Worm (Caenorhabditis elegans) whole organism, young adult: ENCODE measurements around the gene psme-3.

Source experiments
- B0019.2 ChIP-seq: fragments of 200-800 bp; sonication (Bioruptor generic); conservative IDR thresholded peaks from 2 replicates; pipeline ENCODE4 v1.3.6; 2022; ENCODE audit warnings: missing genetic modification reagents, missing genetic modification characterization, missing compliant biosample characterization
- B0261.1 ChIP-seq: sonication (generic microtip); optimal IDR thresholded peaks from 2 replicates; lab custom pipeline; 2016; ENCODE audit warnings: mild to moderate bottlenecking, missing genetic modification characterization, moderate library complexity, missing compliant biosample characterization
- B0336.3 ChIP-seq: fragments of 200-800 bp; sonication (Bioruptor generic); IDR thresholded peaks from 2 replicates; pipeline ENCODE4 v1.3.6; 2022; ENCODE audit warnings: missing genetic modification characterization, missing compliant biosample characterization
- D2030.7 ChIP-seq: fragments of 200-800 bp; sonication (Bioruptor generic); IDR thresholded peaks from 2 replicates; pipeline ENCODE4 v1.3.6; 2022; ENCODE audit warnings: missing genetic modification reagents, missing genetic modification characterization, missing compliant biosample characterization
- F23B12.7 ChIP-seq: sonication (generic microtip); optimal IDR thresholded peaks from 2 replicates; lab custom pipeline; 2017; ENCODE audit warnings: missing genetic modification characterization, mild to moderate bottlenecking, missing compliant biosample characterization, antibody characterized with exemption, moderate library complexity; ENCODE audit not compliant: insufficient read depth
- F33H1.4 ChIP-seq: fragments of 200-800 bp; sonication (Bioruptor generic); IDR thresholded peaks from 2 replicates; pipeline ENCODE4 v1.3.6; 2022; ENCODE audit warnings: missing genetic modification reagents, missing genetic modification characterization, missing compliant biosample characterization
- F49E8.2 ChIP-seq: sonication (generic microtip); optimal IDR thresholded peaks from 3 replicates; lab custom pipeline; 2017; ENCODE audit warnings: missing genetic modification characterization, mild to moderate bottlenecking, missing compliant biosample characterization, antibody characterized with exemption, moderate library complexity; ENCODE audit not compliant: insufficient read depth
- F57A8.1 ChIP-seq: fragments of 200-800 bp; sonication (Bioruptor generic); optimal IDR thresholded peaks from 2 replicates; lab custom pipeline; 2018; ENCODE audit warnings: mild to moderate bottlenecking, missing genetic modification characterization, moderate library complexity, missing compliant biosample characterization
- Y53F4B.3 ChIP-seq: fragments of 200-800 bp; sonication (Bioruptor generic); IDR thresholded peaks from 2 replicates; pipeline ENCODE4 v1.3.6; 2022; ENCODE audit warnings: missing genetic modification reagents, missing genetic modification characterization, missing compliant biosample characterization
- Y56A3A.18 ChIP-seq: fragments of 200-800 bp; sonication (Bioruptor generic); IDR thresholded peaks from 2 replicates; pipeline ENCODE4 v1.3.6; 2022; ENCODE audit warnings: missing genetic modification reagents, missing genetic modification characterization, missing compliant biosample characterization
- akir-1 ChIP-seq: fragments of 200-800 bp; sonication (Bioruptor generic); optimal IDR thresholded peaks from 2 replicates; lab custom pipeline; 2018; ENCODE audit warnings: mild to moderate bottlenecking, missing genetic modification characterization, moderate library complexity, missing compliant biosample characterization
- bed-1 ChIP-seq: fragments of 200-800 bp; sonication (Bioruptor generic); IDR thresholded peaks from 2 replicates; pipeline ENCODE4 v1.3.6; 2022; ENCODE audit warnings: missing genetic modification reagents, missing genetic modification characterization, missing compliant biosample characterization
- bed-2 ChIP-seq: fragments of 200-800 bp; sonication (Bioruptor generic); IDR thresholded peaks from 2 replicates; pipeline ENCODE4 v1.3.6; 2022; ENCODE audit warnings: missing genetic modification reagents, missing genetic modification characterization, missing compliant biosample characterization
- ceh-100 ChIP-seq: fragments of 200-800 bp; sonication (Bioruptor generic); IDR thresholded peaks from 2 replicates; pipeline ENCODE4 v1.3.6; 2022; ENCODE audit warnings: missing genetic modification reagents, missing genetic modification characterization, missing compliant biosample characterization
- chd-7 ChIP-seq: sonication (generic microtip); optimal IDR thresholded peaks from 2 replicates; lab custom pipeline; 2016; ENCODE audit warnings: mild to moderate bottlenecking, missing genetic modification characterization, moderate library complexity, missing compliant biosample characterization
- dpff-1 ChIP-seq: sonication (generic microtip); optimal IDR thresholded peaks from 2 replicates; lab custom pipeline; 2017; ENCODE audit warnings: mild to moderate bottlenecking, missing genetic modification characterization, missing compliant biosample characterization
- efl-1 ChIP-seq: fragments of 150-350 bp; optimal IDR thresholded peaks from 2 replicates; lab custom pipeline; 2014; ENCODE audit warnings: missing biosample characterization, missing genetic modification reagents, missing genetic modification characterization
- egl-44 ChIP-seq: fragments of 200-800 bp; sonication (Bioruptor generic); IDR thresholded peaks from 2 replicates; pipeline ENCODE4 v1.3.6; 2022; ENCODE audit warnings: missing genetic modification reagents, missing genetic modification characterization, missing compliant biosample characterization
- ekl-4 ChIP-seq: fragments of 200-800 bp; sonication (Bioruptor generic); IDR thresholded peaks from 2 replicates; pipeline ENCODE4 v1.3.6; 2022; ENCODE audit warnings: missing genetic modification reagents, missing genetic modification characterization, missing compliant biosample characterization
- gei-17 ChIP-seq: fragments of 200-800 bp; sonication (Bioruptor generic); optimal IDR thresholded peaks from 2 replicates; lab custom pipeline; 2018; ENCODE audit warnings: mild to moderate bottlenecking, missing genetic modification characterization, missing compliant biosample characterization
- hsf-1 ChIP-seq: fragments of 200-800 bp; sonication (Bioruptor generic); IDR thresholded peaks from 2 replicates; pipeline ENCODE4 v1.3.6; 2022; ENCODE audit warnings: missing genetic modification reagents, missing genetic modification characterization, missing compliant biosample characterization
- lag-1 ChIP-seq: fragments of 200-800 bp; sonication (Bioruptor generic); IDR thresholded peaks from 2 replicates; pipeline ENCODE4 v1.3.6; 2022; ENCODE audit warnings: missing genetic modification reagents, missing genetic modification characterization, missing compliant biosample characterization
- lin-35 ChIP-seq, 3 experiments: fragments of 150-350 bp in 2 of 3; sonication (generic microtip) in 1 of 3; optimal IDR thresholded peaks; 2 replicates each; lab custom pipeline; 2014 to 2018; ENCODE audit warnings: missing biosample characterization in 3 of 3, missing genetic modification characterization in 3 of 3, missing genetic modification reagents in 3 of 3
- lin-40 ChIP-seq: sonication (generic microtip); optimal IDR thresholded peaks from 2 replicates; lab custom pipeline; 2016; ENCODE audit warnings: missing genetic modification characterization, mild to moderate bottlenecking, missing compliant biosample characterization, missing genotype, missing genetic modification reagents
- lin-54 ChIP-seq: fragments of 200-800 bp; sonication (Bioruptor generic); optimal IDR thresholded peaks from 2 replicates; lab custom pipeline; 2018; ENCODE audit warnings: mild to moderate bottlenecking, missing genetic modification characterization, missing compliant biosample characterization
- lir-1 ChIP-seq: fragments of 200-800 bp; sonication (Bioruptor generic); conservative IDR thresholded peaks from 2 replicates; pipeline ENCODE4 v1.3.6; 2022; ENCODE audit warnings: missing genetic modification reagents, missing genetic modification characterization, missing compliant biosample characterization
- lsl-1 ChIP-seq: fragments of 200-800 bp; sonication (Bioruptor generic); optimal IDR thresholded peaks from 2 replicates; lab custom pipeline; 2018; ENCODE audit warnings: mild to moderate bottlenecking, missing genetic modification characterization, moderate library complexity, missing compliant biosample characterization
- lsy-27 ChIP-seq: sonication (generic microtip); optimal IDR thresholded peaks from 2 replicates; lab custom pipeline; 2017; ENCODE audit warnings: missing genetic modification characterization, mild to moderate bottlenecking, missing compliant biosample characterization, antibody characterized with exemption, missing genotype, borderline replicate concordance; ENCODE audit not compliant: insufficient read depth
- mcd-1 ChIP-seq: fragments of 200-800 bp; sonication (Bioruptor generic); IDR thresholded peaks from 2 replicates; pipeline ENCODE4 v1.3.6; 2022; ENCODE audit warnings: missing genetic modification reagents, missing genetic modification characterization, missing compliant biosample characterization
- mel-28 ChIP-seq: sonication (generic microtip); optimal IDR thresholded peaks from 2 replicates; lab custom pipeline; 2016; ENCODE audit warnings: borderline replicate concordance, mild to moderate bottlenecking, missing genetic modification characterization, missing compliant biosample characterization
- mes-4 ChIP-seq: sonication (generic microtip); optimal IDR thresholded peaks from 2 replicates; lab custom pipeline; 2016; ENCODE audit warnings: missing genotype, missing genetic modification characterization, missing compliant biosample characterization
- nfya-1 ChIP-seq: sonication (generic microtip); optimal IDR thresholded peaks from 2 replicates; lab custom pipeline; 2017; ENCODE audit warnings: antibody characterized with exemption, missing compliant biosample characterization, missing genetic modification characterization, borderline replicate concordance; ENCODE audit not compliant: insufficient read depth
- nfyb-1 ChIP-seq: fragments of 200-800 bp; sonication (Bioruptor generic); IDR thresholded peaks from 2 replicates; pipeline ENCODE4 v1.3.6; 2022; ENCODE audit warnings: missing genetic modification reagents, missing genetic modification characterization, missing compliant biosample characterization
- nhr-120 ChIP-seq: fragments of 200-800 bp; sonication (Bioruptor generic); IDR thresholded peaks from 2 replicates; pipeline ENCODE4 v1.3.6; 2022; ENCODE audit warnings: missing genetic modification characterization, missing compliant biosample characterization
- rcor-1 ChIP-seq: fragments of 200-800 bp; sonication (Bioruptor generic); IDR thresholded peaks from 2 replicates; pipeline ENCODE4 v1.3.6; 2022; ENCODE audit warnings: missing genetic modification reagents, missing genetic modification characterization, missing compliant biosample characterization
- rec-8 ChIP-seq, 2 experiments: sonication (generic microtip); optimal IDR thresholded peaks; 2 replicates each; lab custom pipeline; 2016; ENCODE audit warnings: mild to moderate bottlenecking in 2 of 2, missing genetic modification characterization in 2 of 2, missing genetic modification reagents in 2 of 2, missing genotype in 2 of 2, missing biosample characterization in 1 of 2, missing compliant biosample characterization in 1 of 2, moderate library complexity in 1 of 2
- zfh-2 ChIP-seq: fragments of 200-800 bp; sonication (Bioruptor generic); conservative IDR thresholded peaks from 2 replicates; pipeline ENCODE4 v1.3.6; 2022; ENCODE audit warnings: missing genetic modification reagents, missing genetic modification characterization, missing compliant biosample characterization
- zim-3 ChIP-seq: sonication (generic microtip); optimal IDR thresholded peaks from 2 replicates; lab custom pipeline; 2017; ENCODE audit warnings: mild to moderate bottlenecking, missing genetic modification characterization, moderate library complexity, missing compliant biosample characterization
- ztf-22 ChIP-seq: fragments of 200-800 bp; sonication (Bioruptor generic); optimal IDR thresholded peaks from 2 replicates; lab custom pipeline; 2018; ENCODE audit warnings: mild to moderate bottlenecking, missing genetic modification characterization, moderate library complexity, missing compliant biosample characterization

The psme-3 gene

DNA sequence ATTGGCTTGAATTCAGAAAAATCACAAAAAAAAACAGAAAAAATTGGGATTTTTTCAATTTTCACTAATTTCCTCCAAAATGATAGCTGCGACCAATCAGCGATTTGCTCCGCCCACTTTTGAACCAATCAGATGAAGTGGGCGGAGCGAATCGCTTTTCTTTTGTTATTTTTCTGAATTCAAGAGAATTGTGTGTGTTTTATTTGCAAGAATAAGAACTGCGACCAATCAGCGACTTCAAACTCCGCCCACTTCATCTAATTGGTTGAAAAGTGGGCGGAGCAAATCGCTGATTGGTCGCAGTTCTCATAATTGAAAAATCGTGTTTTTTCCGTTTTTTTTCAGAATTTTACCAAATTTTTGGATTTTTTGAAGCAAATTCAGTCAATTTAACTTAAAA lies 14.6 kb downstream of the psme-3 start:
- peak; percentile 64; the same call in 1 of the 2 replicates for TF ChIP-seq nfyb-1 (GFP tag; lab: Robert Waterston, UW)
- TF ChIP-seq zfh-2 (GFP tag; lab: Robert Waterston, UW), result no peak

DNA sequence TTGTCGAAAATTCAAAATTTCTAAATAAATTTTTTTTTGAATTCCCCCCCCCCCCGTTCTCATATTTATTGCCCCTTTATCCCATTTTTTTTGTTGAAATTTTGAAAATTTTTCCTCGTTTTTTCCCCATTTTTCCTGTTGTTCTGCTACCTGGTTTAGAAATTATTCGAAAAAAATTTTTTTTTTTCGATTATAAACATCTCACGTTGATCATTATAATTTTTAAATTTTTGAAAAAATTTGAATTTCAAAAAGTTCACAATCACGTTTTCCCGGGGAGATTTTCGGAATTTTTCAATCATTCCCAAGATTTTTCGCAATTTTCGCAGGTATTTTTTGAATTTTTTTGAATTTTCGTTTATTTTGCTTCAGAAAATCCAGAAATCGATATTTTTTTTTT lies 21.0 kb downstream of the psme-3 start, which contains the start of gene Y66D12A.3:
Gene Y66D12A.3 (plus strand): TSS at position 301 of the 400 bp plus-strand sequence.
- TF ChIP-seq rcor-1 (GFP tag; lab: Robert Waterston, UW), result no peak
- no peak for TF ChIP-seq ztf-22 (GFP tag; lab: Kevin White, UChicago)
- no peak for TF ChIP-seq nfya-1 (tag; lab: Kevin White, UChicago)
- no peak for TF ChIP-seq mes-4 (tag; lab: Kevin White, UChicago)
- no peak for TF ChIP-seq bed-1
- TF ChIP-seq lin-40 (tag; lab: Kevin White, UChicago), result no peak
- TF ChIP-seq ekl-4 (GFP tag; lab: Robert Waterston, UW), result no peak
- TF ChIP-seq F23B12.7 (tag; lab: Kevin White, UChicago), result no peak
- TF ChIP-seq F33H1.4, result no peak
- TF ChIP-seq chd-7 (tag; lab: Kevin White, UChicago), result no peak
- no peak for TF ChIP-seq lir-1 (GFP tag; lab: Robert Waterston, UW)
- TF ChIP-seq B0019.2, result no peak

DNA sequence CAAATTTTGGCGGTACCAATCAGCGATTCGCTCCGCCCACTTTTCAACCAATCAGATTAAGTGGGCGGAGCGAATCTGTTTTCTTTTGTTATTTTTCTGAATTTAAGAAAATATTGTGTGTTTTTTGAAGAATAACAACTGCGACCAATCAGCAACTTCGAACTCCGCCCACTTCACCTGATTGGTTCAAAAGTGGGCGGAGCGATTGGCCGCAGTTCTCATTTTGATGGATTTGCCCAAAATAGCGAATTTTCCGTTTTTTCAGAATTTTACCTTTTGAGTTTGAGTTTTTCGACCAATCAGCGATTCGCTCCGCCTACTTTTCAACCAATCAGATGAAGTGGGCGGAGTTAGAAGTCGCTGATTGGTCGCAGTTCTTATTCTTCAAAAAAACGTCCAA lies 21.4 kb downstream of the psme-3 start:
- no peak for TF ChIP-seq F49E8.2
- TF ChIP-seq hsf-1 (GFP tag; lab: Robert Waterston, UW), result no peak
- no peak for TF ChIP-seq gei-17 (GFP tag; lab: Kevin White, UChicago)
- no peak for TF ChIP-seq mes-4 (tag; lab: Kevin White, UChicago)
- TF ChIP-seq lsl-1 (GFP tag; lab: Kevin White, UChicago), result no peak
- TF ChIP-seq efl-1 (GFP tag; lab: Kevin White, UChicago), result no peak
- no peak for TF ChIP-seq zim-3 (tag; lab: Kevin White, UChicago)
- no peak for TF ChIP-seq lin-54 (GFP tag; lab: Kevin White, UChicago)
- no peak for TF ChIP-seq B0261.1 (tag; lab: Kevin White, UChicago)
- TF ChIP-seq F57A8.1 (GFP tag; lab: Kevin White, UChicago), result no peak
- no peak for TF ChIP-seq dpff-1 (tag; lab: Kevin White, UChicago)
- no peak for TF ChIP-seq lag-1 (GFP tag; lab: Robert Waterston, UW)
- no peak for TF ChIP-seq D2030.7 (GFP tag; lab: Robert Waterston, UW)
- no peak for TF ChIP-seq Y56A3A.18 (GFP tag; lab: Robert Waterston, UW)
- TF ChIP-seq lin-35 (GFP tag; optimal IDR thresholded peaks at IDR 0.05; lab: Kevin White, UChicago), result no peak
- no peak for TF ChIP-seq bed-2 (GFP tag; lab: Robert Waterston, UW)
- no peak for TF ChIP-seq nhr-120 (GFP tag; lab: Robert Waterston, UW)
- no peak for TF ChIP-seq bed-1
- TF ChIP-seq B0336.3 (GFP tag; lab: Robert Waterston, UW), result no peak
- TF ChIP-seq akir-1 (GFP tag; lab: Kevin White, UChicago), result no peak

DNA sequence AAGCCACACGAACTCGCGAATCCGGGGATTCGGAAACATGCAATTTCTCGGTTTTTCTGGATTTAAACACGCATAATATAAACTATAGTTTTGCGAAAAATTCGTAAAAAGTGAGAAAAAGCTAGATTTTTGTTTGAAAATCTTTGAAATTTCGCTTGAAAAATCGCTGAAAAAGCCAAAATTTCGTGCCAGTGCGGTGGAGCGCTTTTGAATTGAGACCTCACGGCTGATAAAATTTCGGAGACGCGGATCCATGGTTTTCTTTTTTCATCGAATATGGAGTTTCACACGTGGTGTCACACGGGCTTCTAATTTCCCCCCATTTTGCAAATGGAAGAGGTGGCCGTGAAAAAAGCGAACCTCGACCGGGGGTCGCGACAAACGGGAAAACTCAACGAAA lies 22.3 kb downstream of the psme-3 start:
- peak; percentile 85 for TF ChIP-seq ceh-100
- no peak for TF ChIP-seq egl-44 (GFP tag; lab: Robert Waterston, UW)
- no peak for TF ChIP-seq mel-28 (tag; lab: Kevin White, UChicago)
- TF ChIP-seq B0019.2, result no peak
- no peak for TF ChIP-seq rec-8 (tag; optimal IDR thresholded peaks at IDR 0.05; lab: Kevin White, UChicago)
- TF ChIP-seq lsy-27 (tag; lab: Kevin White, UChicago), result no peak
- peak; percentile 72 for TF ChIP-seq mcd-1 (GFP tag; lab: Robert Waterston, UW)
- no peak for TF ChIP-seq Y53F4B.3 (GFP tag; lab: Robert Waterston, UW)
